Worm (Caenorhabditis elegans): ENCODE measurements around the gene cht-6.

Gene cht-6

DNA sequence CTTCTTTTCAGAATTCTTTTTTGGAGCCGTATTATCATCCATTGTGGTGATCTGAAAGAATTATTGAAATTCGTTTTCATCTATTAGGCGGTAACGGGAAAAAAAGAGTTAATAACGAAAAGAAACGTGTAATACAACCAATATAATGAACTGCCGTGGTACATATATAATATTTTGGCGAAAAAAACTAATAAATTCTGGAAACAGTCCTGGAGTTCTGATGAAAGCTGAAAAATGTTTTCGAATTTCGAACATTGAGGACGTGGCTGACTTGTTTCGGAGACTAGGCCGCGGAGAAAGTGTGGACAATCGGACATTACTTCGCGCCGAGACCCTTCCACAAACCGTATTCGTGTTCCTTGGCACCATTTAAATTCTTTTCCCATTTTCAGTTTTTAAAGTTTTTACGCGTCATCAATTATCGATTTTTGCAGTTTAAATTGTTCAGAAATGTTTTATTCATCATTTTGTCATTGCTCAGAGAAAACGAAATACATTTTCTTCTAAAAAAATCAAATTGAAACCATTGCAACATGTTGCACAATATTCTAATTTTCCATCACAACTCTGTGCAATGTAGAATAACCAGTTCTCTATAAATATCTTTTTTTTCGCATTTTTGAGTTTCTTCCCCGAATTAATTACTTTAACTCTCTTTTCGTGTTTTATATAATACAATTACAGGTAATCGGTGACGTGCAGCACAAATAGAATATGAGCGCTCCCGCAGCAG is 18.8 kb downstream of the cht-6 start, which contains the start of the genes gad-1 and erfa-1 (continued):
- TF ChIP-seq jun-1 (tag; optimal IDR thresholded peaks at IDR 0.05) (no peak), daf-16 (GFP tag; optimal IDR thresholded peaks at IDR 0.05) (no peak), daf-16 (tag; optimal IDR thresholded peaks at IDR 0.05) (peak; percentile 51), lin-13 (GFP tag; optimal IDR thresholded peaks at IDR 0.05) (peak; percentile 77), ces-1 (GFP tag; optimal IDR thresholded peaks at IDR 0.05) (no peak), vab-7 (GFP tag; IDR thresholded peaks at IDR 0.05) (no peak), nhr-6 (tag; optimal IDR thresholded peaks at IDR 0.05) (peak; percentile 12), zfp-2 (tag; optimal IDR thresholded peaks at IDR 0.05) (no peak), rbr-2 (tag; optimal IDR thresholded peaks at IDR 0.05) (peak; percentile 10), nhr-28 (tag; optimal IDR thresholded peaks at IDR 0.05) (peak; percentile 52), hlh-11 (tag; optimal IDR thresholded peaks at IDR 0.05) (peak; percentile 14), nhr-11 (tag; optimal IDR thresholded peaks at IDR 0.05) (peak; percentile 48), lin-15B (tag; optimal IDR thresholded peaks at IDR 0.05) (no peak), dpl-1 (GFP tag; optimal IDR thresholded peaks at IDR 0.05) (peak; percentile 65), lin-38 (GFP tag; IDR thresholded peaks at IDR 0.05) (peak; percentile 86), mep-1 (tag; optimal IDR thresholded peaks at IDR 0.05) (peak; percentile 62), aha-1 (tag) (peak; percentile 70), hif-1 (tag; optimal IDR thresholded peaks at IDR 0.05) (peak in 1 of 2 experiments; percentile 75), dve-1 (tag; optimal IDR thresholded peaks at IDR 0.05; ENCODE audit: insufficient read depth) (peak; percentile 63)

DNA sequence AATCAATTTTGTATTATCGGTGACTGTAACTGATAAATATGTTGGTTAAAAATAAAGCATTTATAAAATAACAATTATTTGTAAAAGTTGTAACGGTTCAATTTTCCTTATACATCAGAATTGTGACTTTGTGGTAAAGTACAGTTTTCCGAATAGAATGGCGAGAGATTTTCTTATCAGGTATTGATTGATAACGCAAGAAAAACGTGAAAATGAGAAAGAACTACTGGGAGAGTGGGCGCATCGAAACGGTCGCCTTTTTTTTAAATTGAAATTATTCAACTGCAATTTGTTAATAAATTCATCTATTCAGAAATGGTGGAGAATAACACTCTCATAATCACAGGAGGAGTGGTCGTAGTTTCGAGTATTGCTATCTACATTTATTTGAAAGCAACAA is 21.5 kb downstream of the cht-6 start, which contains the start of gene hpo-19:
hpo-19 (plus strand) TSS at position 314 of the 400 bp plus-strand sequence.
- TF ChIP-seq T20F7.1 (GFP tag; optimal IDR thresholded peaks at IDR 0.05) (no peak), zip-2 (tag; optimal IDR thresholded peaks at IDR 0.05) (no peak), egl-27 (tag; optimal IDR thresholded peaks at IDR 0.05) (no peak), hif-1 (tag; optimal IDR thresholded peaks at IDR 0.05) (no peak), madf-5 (GFP tag; IDR thresholded peaks at IDR 0.05) (no peak), zip-11 (GFP tag; IDR thresholded peaks at IDR 0.05) (no peak), tag-97 (GFP tag; IDR thresholded peaks at IDR 0.05) (no peak), nhr-77 (tag; optimal IDR thresholded peaks at IDR 0.05) (no peak), cey-2 (tag; optimal IDR thresholded peaks at IDR 0.05; ENCODE audit: borderline replicate concordance, insufficient read depth) (no peak), snpc-1.2 (GFP tag; IDR thresholded peaks at IDR 0.05) (no peak), nhr-25 (tag; optimal IDR thresholded peaks at IDR 0.05; ENCODE audit: borderline replicate concordance, insufficient read depth) (no peak), unc-39 (tag; optimal IDR thresholded peaks at IDR 0.05) (no peak), nhr-28 (tag; optimal IDR thresholded peaks at IDR 0.05) (peak; percentile 25), hlh-11 (tag; optimal IDR thresholded peaks at IDR 0.05) (no peak), arid-1 (GFP tag; conservative IDR thresholded peaks at IDR 0.05) (no peak), mes-2 (tag; optimal IDR thresholded peaks at IDR 0.05; ENCODE audit: poor library complexity, severe bottlenecking) (peak; percentile 23), lin-13 (GFP tag; optimal IDR thresholded peaks at IDR 0.05) (peak; percentile 16), nhr-11 (tag; optimal IDR thresholded peaks at IDR 0.05) (no peak), duxl-1 (tag; optimal IDR thresholded peaks at IDR 0.05; ENCODE audit: poor library complexity) (no peak), nhr-111 (GFP tag; optimal IDR thresholded peaks at IDR 0.05) (no peak), pha-4 (GFP tag; IDR thresholded peaks at IDR 0.05) (peak; percentile 26; the same call in 1 of the 2 replicates), pha-4 (tag; optimal IDR thresholded peaks at IDR 0.05) (no peak), ztf-7 (tag; optimal IDR thresholded peaks at IDR 0.05) (no peak), unc-62 (GFP tag; optimal IDR thresholded peaks at IDR 0.05 in 1 of 2) (no peak), unc-62 (tag; optimal IDR thresholded peaks at IDR 0.05) (no peak), F10B5.3 (tag; optimal IDR thresholded peaks at IDR 0.05) (no peak), unc-130 (GFP tag; optimal IDR thresholded peaks at IDR 0.05) (no peak), attf-4 (tag; optimal IDR thresholded peaks at IDR 0.05) (no peak), lin-29 (GFP tag; IDR thresholded peaks at IDR 0.05) (no peak), ZK337.2 (GFP tag; IDR thresholded peaks at IDR 0.05) (no peak), pqm-1 (tag; optimal IDR thresholded peaks at IDR 0.05) (peak; percentile 31), F37D6.2 (tag; optimal IDR thresholded peaks at IDR 0.05) (no peak), dve-1 (tag; optimal IDR thresholded peaks at IDR 0.05; ENCODE audit: insufficient read depth) (peak; percentile 21), daf-19 (GFP tag; conservative IDR thresholded peaks at IDR 0.05) (no peak), madf-9 (GFP tag; conservative IDR thresholded peaks at IDR 0.05) (no peak), fkh-10 (GFP tag; optimal IDR thresholded peaks at IDR 0.05) (no peak)
